Fruit fly (Drosophila melanogaster) S2 (cell line): ENCODE results near the gene CG16825.

ENCODE experiments used
- CG8478 ChIP-seq: fragments of >200 bp; optimal IDR thresholded peaks from 2 replicates; lab custom pipeline; 2018
- CTCF ChIP-seq, 2 experiments: fragments of >200 bp; optimal IDR thresholded peaks; 2 replicates each; lab custom pipeline; 2018

The CG16825 gene

DNA sequence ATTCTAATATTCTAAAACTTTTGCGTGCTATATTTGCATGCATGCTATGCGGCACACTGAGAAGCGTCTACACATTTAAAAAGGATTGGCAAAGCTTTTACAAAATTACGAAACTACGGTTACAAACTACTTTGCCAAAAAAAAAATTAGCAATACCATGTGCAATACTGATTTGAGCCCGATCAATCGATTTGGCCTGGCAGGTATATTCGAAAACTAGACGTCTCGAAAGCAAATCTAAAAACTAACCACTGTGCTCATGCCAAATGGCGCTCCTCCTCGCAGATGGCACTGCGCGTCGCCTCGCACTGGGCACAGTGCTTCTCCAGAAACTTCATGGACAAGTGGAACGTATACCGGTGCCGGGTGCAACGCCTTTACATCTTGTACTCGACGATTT lies at the start of gene CG16825:
Gene CG16825 (plus strand): TSS at position 301 of the 400 bp plus-strand sequence.
- TF ChIP-seq CG8478 (lab: Kevin White, UChicago): no peak

DNA sequence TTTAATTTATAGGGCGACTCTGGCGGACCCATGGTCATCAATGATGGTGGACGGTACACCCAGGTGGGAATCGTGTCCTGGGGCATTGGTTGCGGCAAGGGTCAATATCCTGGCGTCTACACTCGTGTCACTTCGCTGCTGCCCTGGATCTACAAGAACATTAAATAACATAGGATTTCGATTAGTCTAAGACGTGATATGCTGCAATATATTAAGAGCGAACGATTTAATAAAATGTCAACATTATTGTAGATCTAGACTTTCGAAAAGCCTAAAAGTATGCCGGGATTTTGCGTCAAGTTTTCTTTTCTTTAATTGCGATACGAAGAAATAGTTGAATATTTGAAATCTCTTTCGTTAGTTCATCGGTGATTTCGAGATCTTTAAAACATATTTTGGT lies 47.4 kb upstream of the CG16825 start, which contains the start of gene Naa20B:
Gene Naa20B (plus strand): TSS at position 301 of the 400 bp plus-strand sequence.
- TF ChIP-seq CG8478 (lab: Kevin White, UChicago): no peak
- no peak for TF ChIP-seq CTCF (optimal IDR thresholded peaks at IDR 0.05; lab: Kevin White, UChicago)

DNA sequence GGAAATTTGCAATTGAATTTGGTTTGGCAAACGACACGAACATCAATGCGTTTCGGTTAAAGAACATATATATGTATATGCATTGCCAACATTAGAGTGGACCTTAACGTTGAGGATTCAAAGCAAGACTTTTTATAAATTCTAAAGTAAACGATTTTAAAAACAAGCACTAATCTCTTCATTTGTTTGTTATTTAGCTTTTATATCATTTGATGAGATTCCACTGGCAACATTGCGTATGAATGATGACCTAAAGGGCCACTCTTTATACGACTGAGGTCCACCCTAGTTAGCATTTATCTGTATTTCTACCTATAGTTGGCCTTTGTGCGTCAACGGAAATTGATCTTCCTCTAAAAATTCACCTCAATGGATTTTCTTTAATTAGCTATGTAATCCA lies 45.9 kb upstream of the CG16825 start:
- TF ChIP-seq CTCF (optimal IDR thresholded peaks at IDR 0.05; lab: Kevin White, UChicago) (no peak), CG8478 (lab: Kevin White, UChicago) (no peak)

DNA sequence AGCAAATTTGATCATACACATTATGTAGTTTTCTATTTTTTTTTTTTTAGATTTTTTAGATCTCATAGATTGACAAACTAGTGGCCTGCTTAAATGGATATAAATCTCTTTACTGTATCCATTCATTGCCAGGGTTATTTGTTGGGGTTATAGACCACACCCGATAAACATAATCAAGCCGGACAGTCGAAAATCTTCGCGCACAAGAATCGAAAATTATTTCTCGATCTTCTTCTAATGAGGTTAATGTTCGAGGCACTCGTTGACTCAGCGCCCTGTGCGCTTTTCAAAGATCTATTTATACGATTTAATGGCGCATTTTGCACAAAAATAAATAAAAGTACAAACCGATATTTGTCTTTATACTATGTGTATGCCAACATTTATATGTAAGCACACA lies 44.9 kb upstream of the CG16825 start, which contains the start of gene CG31730:
Gene CG31730 (minus strand): TSS at position 101 of the 400 bp plus-strand sequence.
- TF ChIP-seq CTCF (optimal IDR thresholded peaks at IDR 0.05; lab: Kevin White, UChicago): no peak
- TF ChIP-seq CG8478 (lab: Kevin White, UChicago): no peak

DNA sequence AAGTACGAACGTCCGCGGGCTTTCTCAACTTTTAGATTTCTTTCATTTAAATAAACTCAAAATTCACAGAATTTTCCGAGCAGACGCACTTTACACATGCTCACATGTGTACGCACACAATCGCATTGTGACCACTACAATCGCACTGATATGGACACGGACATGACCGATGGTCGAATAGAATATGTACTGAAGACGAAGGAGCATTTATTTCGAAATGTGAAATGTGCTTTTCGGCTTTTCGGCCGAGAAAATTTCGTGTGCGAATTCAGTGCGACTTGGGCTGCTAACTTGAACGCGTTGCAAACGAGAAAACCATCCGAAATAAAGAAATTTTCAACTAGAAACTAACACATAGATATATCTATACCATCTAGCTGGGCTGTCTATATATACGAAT lies 43.8 kb upstream of the CG16825 start, which contains the start of gene CG44085:
Gene CG44085 (plus strand): TSS at position 269 of the 400 bp plus-strand sequence.
- TF ChIP-seq CG8478 (lab: Kevin White, UChicago) (no peak), CTCF (optimal IDR thresholded peaks at IDR 0.05; lab: Kevin White, UChicago) (no peak)

DNA sequence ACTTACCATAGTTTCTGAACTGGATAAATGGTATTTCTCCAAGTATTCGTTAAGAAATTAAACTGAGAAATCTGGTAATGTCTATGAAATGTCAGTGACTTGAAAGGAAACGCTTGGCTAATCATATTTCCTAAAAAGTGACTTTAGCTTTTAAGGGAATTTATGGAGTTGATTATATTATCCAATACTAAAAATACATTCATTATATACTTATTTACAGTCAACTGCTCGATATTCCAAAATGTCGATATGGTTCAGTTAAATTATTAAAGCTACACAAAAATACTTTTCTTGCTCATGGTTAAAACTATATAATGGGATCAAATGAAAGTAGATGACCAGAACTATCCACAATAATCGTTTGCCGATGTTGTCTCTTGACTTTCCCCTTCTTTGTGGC lies 38.8 kb upstream of the CG16825 start, which contains the start of gene CG31848:
Gene CG31848 (minus strand): TSS at position 101 of the 400 bp plus-strand sequence.
- TF ChIP-seq CTCF (optimal IDR thresholded peaks at IDR 0.05; lab: Kevin White, UChicago) (no peak), CG8478 (lab: Kevin White, UChicago) (no peak)

DNA sequence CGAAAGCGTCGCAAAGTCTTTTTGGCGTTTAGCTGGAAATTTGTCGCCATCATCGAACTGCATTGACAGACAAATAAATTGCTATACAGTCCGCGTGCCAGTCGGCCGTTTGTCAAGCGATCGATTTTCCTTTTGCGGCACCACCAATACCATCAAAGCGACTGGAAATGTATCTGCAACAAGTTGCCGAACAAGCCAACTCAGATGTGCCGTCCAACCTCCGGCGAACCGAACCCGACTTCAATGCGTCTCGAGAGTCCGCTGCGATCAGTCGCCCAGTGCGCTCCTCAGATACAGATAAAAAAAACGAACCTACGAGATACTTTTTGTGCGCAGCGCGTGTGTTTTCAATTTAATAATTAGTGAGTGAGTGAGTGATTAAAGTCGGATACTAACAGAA lies 38.0 kb upstream of the CG16825 start:
- TF ChIP-seq CG8478 (lab: Kevin White, UChicago): no peak
- no peak for TF ChIP-seq CTCF (optimal IDR thresholded peaks at IDR 0.05; lab: Kevin White, UChicago)

DNA sequence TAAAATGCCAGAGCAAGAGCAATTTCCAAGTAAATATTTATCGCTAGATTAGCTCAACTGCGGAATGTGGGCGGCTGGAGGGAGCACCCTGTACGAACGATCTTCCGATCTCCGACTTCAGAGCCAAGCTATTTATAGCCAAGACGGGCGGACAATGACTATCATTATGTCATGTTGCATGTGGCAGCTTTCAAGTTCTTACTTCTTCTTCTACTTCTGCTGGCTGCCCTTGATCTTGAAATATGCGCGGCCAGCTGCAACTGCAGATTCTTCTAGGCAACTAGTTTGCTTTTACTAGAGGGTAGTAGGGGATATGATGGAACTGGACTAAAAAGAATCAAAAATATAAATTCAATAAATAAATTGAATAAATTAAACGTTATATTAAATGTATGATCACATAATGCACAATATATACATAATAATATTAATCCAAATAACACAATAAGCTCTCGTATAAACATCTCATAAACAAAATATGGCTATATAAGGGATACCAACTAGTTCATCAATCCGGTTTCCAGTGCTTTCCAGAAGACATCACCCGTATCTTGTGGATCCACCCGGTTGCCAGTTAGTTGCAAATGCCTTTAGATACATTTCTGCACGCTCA lies 36.4 kb upstream of the CG16825 start:
- TF ChIP-seq CG8478 (lab: Kevin White, UChicago) (no peak), CTCF (optimal IDR thresholded peaks at IDR 0.05; lab: Kevin White, UChicago) (no peak)

DNA sequence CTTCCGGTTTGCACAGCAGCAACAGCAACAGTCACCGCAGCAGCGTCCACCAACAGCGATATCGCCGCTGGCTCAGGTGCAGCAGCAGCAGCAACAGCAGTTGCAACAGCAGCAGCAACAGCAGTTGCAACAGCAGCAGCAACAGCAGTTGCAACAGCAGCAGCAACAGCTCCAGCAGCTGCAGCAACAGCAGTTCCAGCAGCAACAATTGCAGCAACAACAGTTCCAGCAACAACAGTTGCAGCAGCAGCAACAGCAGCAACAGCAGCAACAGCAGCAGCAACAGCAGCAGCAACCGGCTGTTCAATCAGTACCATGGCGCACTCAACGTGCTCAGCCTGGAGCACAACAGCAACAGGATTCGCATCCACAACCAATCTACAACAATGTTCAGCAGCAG lies 32.0 kb upstream of the CG16825 start:
- TF ChIP-seq CG8478 (lab: Kevin White, UChicago): no peak
- no peak for TF ChIP-seq CTCF (optimal IDR thresholded peaks at IDR 0.05; lab: Kevin White, UChicago)

DNA sequence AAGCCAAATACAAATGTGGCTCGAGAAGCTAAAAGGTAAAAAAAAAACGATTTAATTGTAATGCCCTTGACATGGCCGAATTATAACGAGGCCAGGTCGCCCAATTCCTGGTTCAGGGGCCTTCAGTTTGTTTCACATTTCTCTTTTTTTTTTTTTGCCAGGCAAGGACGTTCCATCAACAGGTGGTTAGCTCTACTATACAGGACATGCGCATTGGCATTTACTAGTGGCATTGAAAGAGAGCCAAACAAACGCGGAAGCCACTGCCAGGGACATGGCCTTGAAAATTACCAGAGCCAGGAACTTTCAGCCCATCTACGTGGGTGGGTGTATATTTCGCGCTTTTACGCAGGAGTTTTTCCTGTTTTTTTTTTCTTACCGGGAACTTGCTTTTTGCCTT lies 18.8 kb upstream of the CG16825 start:
- TF ChIP-seq CG8478 (lab: Kevin White, UChicago): no peak
- TF ChIP-seq CTCF (optimal IDR thresholded peaks at IDR 0.05; lab: Kevin White, UChicago): no peak

DNA sequence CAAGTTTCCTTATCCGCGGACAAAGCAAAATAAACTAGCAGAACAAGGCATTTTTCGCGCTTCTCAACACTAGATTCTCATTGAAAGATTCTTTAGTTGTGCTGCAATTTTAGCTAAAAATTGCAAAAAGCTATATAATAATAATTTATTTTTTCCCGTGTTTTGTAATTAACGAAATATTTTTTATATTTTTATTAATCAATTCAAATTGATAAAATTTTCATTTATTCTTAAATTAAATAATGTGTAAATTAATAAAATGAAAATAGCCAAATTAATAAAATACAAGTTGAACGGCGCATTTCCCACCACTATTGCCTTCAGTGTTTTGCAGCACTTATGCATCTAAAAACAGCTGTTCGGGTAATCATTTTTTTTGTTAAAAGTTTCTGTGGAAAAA lies 18.1 kb upstream of the CG16825 start, which contains the start of the genes Drep4 and Uvrag:
Gene Drep4 (minus strand): TSS at position 7 of the 400 bp plus-strand sequence.
Gene Uvrag (plus strand): TSS at position 322 of the 400 bp plus-strand sequence.
- TF ChIP-seq CTCF (optimal IDR thresholded peaks at IDR 0.05; lab: Kevin White, UChicago): no peak
- no peak for TF ChIP-seq CG8478 (lab: Kevin White, UChicago)

DNA sequence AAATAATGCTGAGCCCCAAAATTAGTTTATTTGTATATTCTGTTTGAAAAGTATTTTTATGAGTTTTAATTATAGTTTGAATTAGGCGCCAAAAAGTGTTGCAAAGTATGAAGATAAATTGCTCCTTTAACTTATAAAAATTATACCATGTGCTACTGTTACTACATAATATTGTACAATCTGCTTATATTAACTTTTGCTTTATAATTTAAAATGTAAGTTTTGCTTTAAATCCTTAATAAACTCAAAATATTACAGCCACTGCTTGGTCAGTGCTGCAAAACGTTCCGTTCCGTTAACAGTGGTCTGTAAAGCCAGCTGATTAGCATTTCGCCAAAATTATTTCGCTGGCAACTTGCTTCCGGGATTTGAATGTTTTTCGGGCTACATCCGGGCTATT lies 14.9 kb upstream of the CG16825 start, which contains the start of gene CG31729:
Gene CG31729 (plus strand): TSS at position 309 of the 400 bp plus-strand sequence.
- no peak for TF ChIP-seq CG8478 (lab: Kevin White, UChicago)
- no peak for TF ChIP-seq CTCF (optimal IDR thresholded peaks at IDR 0.05; lab: Kevin White, UChicago)

DNA sequence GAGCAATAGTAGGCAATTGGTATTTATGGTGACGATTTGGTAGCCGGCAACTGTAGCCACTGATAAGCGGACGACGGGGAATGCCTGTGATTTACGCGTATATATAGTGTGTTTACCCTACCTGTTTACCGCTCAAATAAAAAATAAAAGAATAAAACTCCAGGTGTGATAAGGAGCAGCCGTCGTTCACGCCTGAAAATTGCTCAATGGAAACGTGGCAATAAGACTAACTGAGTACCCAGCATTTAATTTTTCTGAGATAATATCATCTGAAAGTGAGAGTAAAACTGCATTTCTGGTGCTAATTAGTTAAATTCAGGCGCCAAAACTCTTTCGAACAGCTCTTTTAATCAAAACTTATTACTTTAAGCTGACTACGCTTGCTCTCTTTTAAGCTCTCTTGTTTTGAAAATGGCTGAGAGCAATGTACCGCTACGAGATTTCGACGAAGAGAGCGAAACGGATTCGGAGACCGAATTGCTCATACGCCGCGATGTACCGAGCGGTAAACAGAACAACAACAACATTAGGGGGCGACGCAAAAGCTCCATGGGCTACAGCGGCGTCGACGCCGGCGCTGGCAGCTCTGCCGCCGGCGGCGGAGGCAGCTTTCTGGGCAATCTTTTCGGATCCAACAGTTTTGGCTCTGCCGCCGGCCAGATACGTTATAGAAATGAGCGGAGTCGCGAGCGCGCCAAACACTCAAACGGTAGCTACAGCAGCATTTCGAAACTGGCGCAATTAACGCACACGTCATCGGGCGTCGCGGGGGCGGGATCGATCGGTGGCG lies 14.1 kb upstream of the CG16825 start:
- no peak for TF ChIP-seq CTCF (optimal IDR thresholded peaks at IDR 0.05; lab: Kevin White, UChicago)
- TF ChIP-seq CG8478 (lab: Kevin White, UChicago): no peak

DNA sequence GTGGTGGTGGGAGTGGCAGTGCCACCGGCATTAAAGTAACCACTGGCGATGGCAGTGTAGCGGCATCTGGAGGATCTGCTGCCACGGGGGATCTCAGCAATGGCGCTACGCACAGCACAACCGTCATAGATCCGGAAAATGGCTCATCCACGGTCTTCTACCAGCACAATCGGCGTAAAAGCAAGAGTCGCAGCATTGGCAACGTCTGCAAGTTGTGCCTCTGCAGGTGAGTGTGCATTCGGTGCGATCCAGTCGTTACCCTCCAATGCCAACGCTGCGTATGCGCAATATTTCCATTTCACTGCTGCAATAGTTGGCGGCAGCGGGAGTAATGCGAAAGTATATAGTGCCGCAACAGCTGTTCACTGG lies 13.5 kb upstream of the CG16825 start:
- TF ChIP-seq CG8478 (lab: Kevin White, UChicago) (no peak), CTCF (optimal IDR thresholded peaks at IDR 0.05; lab: Kevin White, UChicago) (no peak)

DNA sequence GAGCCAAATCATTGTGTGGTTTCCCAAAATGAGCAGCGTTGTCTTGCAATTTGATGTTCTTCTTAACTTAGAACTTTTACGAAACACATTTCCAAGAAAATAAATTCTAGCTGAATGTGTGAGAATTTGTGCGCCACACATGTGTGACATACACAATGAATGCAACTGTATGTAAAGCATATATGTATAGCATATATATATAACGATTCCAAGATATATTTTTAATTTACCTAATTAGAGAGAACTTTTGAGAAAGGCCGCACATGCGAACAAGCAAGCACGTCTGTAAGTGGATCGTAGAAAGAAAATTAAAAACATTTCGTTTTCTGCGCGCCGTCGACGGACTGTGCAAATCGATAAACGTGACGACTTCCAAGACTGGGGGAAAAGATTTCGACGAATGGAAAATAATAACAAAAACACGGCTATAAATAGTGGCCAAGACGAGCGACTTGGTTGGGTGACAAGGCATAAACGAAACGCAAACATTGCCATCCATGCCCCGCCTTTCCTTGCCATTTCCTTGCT lies 12.6 kb upstream of the CG16825 start:
- no peak for TF ChIP-seq CG8478 (lab: Kevin White, UChicago)
- TF ChIP-seq CTCF (optimal IDR thresholded peaks at IDR 0.05; lab: Kevin White, UChicago): no peak
